Fruit fly (Drosophila melanogaster) whole organism: ENCODE data around the gene Ugt37E1.

Experiments
- CG8478 ChIP-seq: fragments of >200 bp; optimal IDR thresholded peaks from 2 replicates; lab custom pipeline; 2018; ENCODE audit warnings: inconsistent platforms
- Dll ChIP-seq: fragments of >200 bp; optimal IDR thresholded peaks from 2 replicates; lab custom pipeline; 2017
- EcR ChIP-seq, 2 experiments: fragments of >200 bp; optimal IDR thresholded peaks; 2 replicates each; lab custom pipeline; 2017; ENCODE audit warnings: missing biosample characterization in 2 of 2, missing genetic modification characterization in 2 of 2, missing genetic modification reagents in 2 of 2
- pan ChIP-seq: fragments of >200 bp; optimal IDR thresholded peaks from 2 replicates; lab custom pipeline; 2017
- psq ChIP-seq: fragments of >200 bp; optimal IDR thresholded peaks from 2 replicates; lab custom pipeline; 2017
- usp ChIP-seq: fragments of >200 bp; optimal IDR thresholded peaks from 2 replicates; lab custom pipeline; 2017; ENCODE audit warnings: missing biosample characterization, missing genetic modification characterization, mixed read lengths

Ugt37E1 gene

DNA sequence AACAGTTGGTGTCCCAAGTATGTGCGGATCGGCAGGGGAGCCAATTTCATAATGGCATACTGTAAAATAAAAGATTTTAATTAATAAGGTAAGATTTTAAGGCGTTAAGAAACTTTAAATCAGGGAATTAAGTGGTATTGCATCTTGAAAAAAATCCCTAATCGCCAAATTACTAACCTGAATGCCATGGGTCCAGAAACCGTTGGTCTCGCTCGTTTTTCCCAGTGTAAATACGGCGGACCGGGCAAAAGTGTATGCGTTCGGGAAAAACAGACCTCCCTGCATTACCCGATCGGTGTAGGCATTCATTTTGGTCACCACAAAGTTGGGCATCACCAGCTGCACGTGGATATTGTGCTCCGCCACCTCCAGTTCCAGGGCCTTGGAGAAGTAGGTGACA, 46.9 kb downstream of the Ugt37E1 start:
- TF ChIP-seq Dll (no peak), EcR (GFP tag; optimal IDR thresholded peaks at IDR 0.05; lab: Kevin White, UChicago) (no peak), usp (GFP tag; lab: Kevin White, UChicago) (no peak), pan (lab: Kevin White, UChicago) (no peak), CG8478 (lab: Kevin White, UChicago) (no peak), psq (lab: Kevin White, UChicago) (no peak)

DNA sequence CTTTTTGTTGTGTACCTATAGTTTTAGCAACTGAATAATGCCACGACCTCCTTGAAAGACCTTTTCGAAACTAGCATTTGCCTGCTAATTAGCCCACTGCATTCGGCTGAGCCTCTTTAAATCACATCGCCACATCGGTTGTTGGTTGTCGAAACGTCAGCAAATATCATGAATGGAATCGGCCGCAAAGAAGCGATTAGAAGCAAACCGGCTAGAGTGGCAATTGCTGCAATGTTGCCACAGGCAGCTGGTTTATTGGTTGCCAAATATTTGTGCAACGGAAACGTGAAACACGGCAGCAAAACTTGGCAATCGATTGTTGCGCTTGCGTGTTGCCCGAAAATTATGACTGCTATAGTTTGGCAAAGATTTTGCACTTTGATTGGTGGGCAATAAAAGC, 48.8 kb downstream of the Ugt37E1 start:
- no peak for TF ChIP-seq psq (lab: Kevin White, UChicago)
- no peak for TF ChIP-seq usp (GFP tag; lab: Kevin White, UChicago)
- no peak for TF ChIP-seq pan (lab: Kevin White, UChicago)
- no peak for TF ChIP-seq EcR (GFP tag; optimal IDR thresholded peaks at IDR 0.05; lab: Kevin White, UChicago)
- no peak for TF ChIP-seq CG8478 (lab: Kevin White, UChicago)
- TF ChIP-seq Dll = no peak

DNA sequence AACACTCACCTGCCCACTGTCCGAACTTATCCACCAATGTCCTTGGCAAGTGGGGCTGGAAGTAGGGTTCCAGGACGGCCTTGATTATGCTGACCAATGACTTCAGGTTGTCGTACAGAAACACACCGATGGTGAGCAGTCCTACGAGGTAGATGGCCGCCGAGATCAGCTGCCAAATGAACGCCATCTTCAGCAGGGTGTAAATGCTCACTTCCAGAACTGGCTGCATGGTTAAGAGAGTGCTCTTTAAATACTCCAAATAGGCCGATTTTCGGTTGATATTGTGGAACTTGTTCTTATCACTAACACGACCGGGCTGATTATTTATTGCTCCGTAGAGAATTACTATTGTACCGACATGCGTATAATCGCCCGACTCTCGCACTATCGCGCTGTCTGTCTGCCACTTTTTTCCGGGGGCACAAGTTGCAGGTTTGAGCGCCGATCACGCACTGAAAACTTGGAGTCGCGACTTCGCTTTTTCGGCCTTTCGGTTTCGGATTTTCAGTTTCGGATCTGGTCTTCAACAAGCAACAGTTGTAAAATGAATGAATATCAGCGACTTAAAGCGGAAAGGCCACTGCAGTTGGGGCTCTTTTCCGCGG, 50.4 kb downstream of the Ugt37E1 start:
- TF ChIP-seq psq (lab: Kevin White, UChicago) (no peak), pan (lab: Kevin White, UChicago) (no peak), usp (GFP tag; lab: Kevin White, UChicago) (no peak), Dll (no peak), EcR (GFP tag; optimal IDR thresholded peaks at IDR 0.05; lab: Kevin White, UChicago) (no peak), CG8478 (lab: Kevin White, UChicago) (no peak)
